Fruit fly (Drosophila melanogaster) whole organism: ENCODE measurements around the gene swa.

Experiments used
- CG8478 ChIP-seq: fragments of >200 bp; optimal IDR thresholded peaks from 2 replicates; lab custom pipeline; 2018; ENCODE audit warnings: inconsistent platforms
- Dll ChIP-seq: fragments of >200 bp; optimal IDR thresholded peaks from 2 replicates; lab custom pipeline; 2017
- EcR ChIP-seq, 2 experiments: fragments of >200 bp; optimal IDR thresholded peaks; 2 replicates each; lab custom pipeline; 2017; ENCODE audit warnings: missing biosample characterization in 2 of 2, missing genetic modification characterization in 2 of 2, missing genetic modification reagents in 2 of 2
- pan ChIP-seq: fragments of >200 bp; optimal IDR thresholded peaks from 2 replicates; lab custom pipeline; 2017
- psq ChIP-seq: fragments of >200 bp; optimal IDR thresholded peaks from 2 replicates; lab custom pipeline; 2017
- usp ChIP-seq: fragments of >200 bp; optimal IDR thresholded peaks from 2 replicates; lab custom pipeline; 2017; ENCODE audit warnings: missing biosample characterization, missing genetic modification characterization, mixed read lengths

DNA sequence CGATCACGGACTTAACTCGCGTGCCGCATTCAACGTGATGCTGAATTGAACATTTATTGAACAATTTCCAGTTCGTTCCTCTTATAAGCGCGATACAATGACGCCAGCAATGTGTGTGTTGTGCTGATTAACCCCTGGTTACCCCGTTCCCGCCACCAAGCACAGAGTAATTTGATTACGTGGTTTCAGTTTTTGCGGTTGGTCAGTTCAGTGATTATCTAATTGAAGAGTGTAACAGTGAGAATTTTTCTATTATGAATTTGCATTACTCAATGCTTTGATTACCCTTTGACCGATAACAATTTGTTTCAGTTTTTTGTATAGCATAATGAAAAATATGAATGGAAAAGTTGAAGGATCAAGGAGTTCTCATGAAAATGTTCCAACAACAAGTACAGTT lies 27.8 kb downstream of the swa start, which contains the start of gene CG3842:
- TF ChIP-seq Dll (lab: Kevin White, UChicago), result no peak
- TF ChIP-seq psq (lab: Kevin White, UChicago), result no peak
- TF ChIP-seq CG8478, result no peak
- TF ChIP-seq pan (lab: Kevin White, UChicago), result no peak
- no peak for TF ChIP-seq EcR (GFP tag; optimal IDR thresholded peaks at IDR 0.05; lab: Kevin White, UChicago)
- no peak for TF ChIP-seq usp
